Fruit fly (Drosophila melanogaster): ENCODE results near the gene CG15628.

The CG15628 gene

DNA sequence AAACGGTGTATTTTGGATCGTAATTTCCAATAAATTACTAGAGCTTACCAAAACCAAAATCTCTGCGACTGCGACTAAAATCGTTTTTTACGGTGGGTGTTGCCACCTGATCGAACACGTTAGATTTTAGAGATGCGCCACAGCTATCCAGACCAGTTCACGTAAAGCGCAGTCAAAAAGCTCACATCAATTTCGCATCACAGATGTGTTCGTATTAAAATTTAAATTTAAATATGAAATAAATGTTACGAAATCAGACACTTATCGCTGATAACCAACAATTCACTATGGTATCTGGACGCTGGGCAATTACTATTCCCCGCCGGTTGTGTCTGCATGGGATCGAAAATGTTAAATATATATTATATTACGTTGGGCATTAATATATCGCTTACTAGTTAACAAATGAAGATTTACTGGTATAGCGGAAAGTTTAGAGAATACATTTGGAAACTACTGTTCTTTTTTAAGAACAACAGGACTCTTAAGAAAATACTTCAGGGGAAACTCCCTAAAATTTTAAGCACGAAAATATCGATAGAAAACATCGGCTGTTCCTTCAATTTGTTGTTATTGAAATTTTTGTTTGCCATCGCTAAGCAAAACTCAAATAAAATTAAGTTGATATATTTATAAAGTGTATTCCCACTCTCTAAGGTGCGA, 25.7 kb downstream of the CG15628 start, which contains the start of the genes mxt and CG11927 (continued):
- TF ChIP-seq CG1602 (GFP tag; optimal IDR thresholded peaks at IDR 0.05) (peak; percentile 43), zfh2 (GFP tag; optimal IDR thresholded peaks at IDR 0.05) (peak; percentile 65), ato (GFP tag; IDR thresholded peaks at IDR 0.05; ENCODE audit: partially characterized antibody) (peak; percentile 58; the same call in 1 of the 2 replicates), CG34422 (GFP tag; IDR thresholded peaks at IDR 0.05) (peak; percentile 44; the same call in 1 of the 3 replicates), bab2 (GFP tag; optimal IDR thresholded peaks at IDR 0.05) (peak; percentile 38), trh (GFP tag; optimal IDR thresholded peaks at IDR 0.05) (no peak), CG18619 (GFP tag; optimal IDR thresholded peaks at IDR 0.05) (peak; percentile 38), CG4424 (GFP tag; optimal IDR thresholded peaks at IDR 0.05) (peak; percentile 57), Hr39 (optimal IDR thresholded peaks at IDR 0.05) (no peak), Pdp1 (GFP tag; optimal IDR thresholded peaks at IDR 0.05) (peak in 1 of 2 experiments; percentile 30), Fer1 (GFP tag; optimal IDR thresholded peaks at IDR 0.05) (no peak), kah (GFP tag; optimal IDR thresholded peaks at IDR 0.05) (no peak), Atf6 (GFP tag; IDR thresholded peaks at IDR 0.05) (no peak), GATAe (GFP tag; conservative IDR thresholded peaks at IDR 0.05) (no peak), dm (GFP tag; optimal IDR thresholded peaks at IDR 0.05) (no peak), cato (GFP tag; optimal IDR thresholded peaks at IDR 0.05; ENCODE audit: borderline replicate concordance) (no peak), hkb (optimal IDR thresholded peaks at IDR 0.05) (no peak), hkb (GFP tag; IDR thresholded peaks at IDR 0.05) (no peak), E2f1 (GFP tag; IDR thresholded peaks at IDR 0.05) (no peak), CTCF (GFP tag; optimal IDR thresholded peaks at IDR 0.05) (peak; percentile 4), CG17912 (GFP tag; optimal IDR thresholded peaks at IDR 0.05) (no peak), ewg (GFP tag; optimal IDR thresholded peaks at IDR 0.05) (no peak), CG10366 (GFP tag; IDR thresholded peaks at IDR 0.05) (peak; percentile 59), Kr (GFP tag; optimal IDR thresholded peaks at IDR 0.05) (no peak), Eip74EF (GFP tag; optimal IDR thresholded peaks at IDR 0.05) (no peak), grau (tag; optimal IDR thresholded peaks at IDR 0.05) (peak; percentile 47), CG8089 (GFP tag; optimal IDR thresholded peaks at IDR 0.05) (peak; percentile 15), vfl (GFP tag; optimal IDR thresholded peaks at IDR 0.05) (peak; percentile 8), CG1233 (GFP tag; optimal IDR thresholded peaks at IDR 0.05) (no peak), CkIIα-i1 (GFP tag; IDR thresholded peaks at IDR 0.05) (no peak), CG17568 (GFP tag; optimal IDR thresholded peaks at IDR 0.05) (no peak), Scr (GFP tag; IDR thresholded peaks at IDR 0.05; ENCODE audit: partially characterized antibody) (peak; percentile 92), Deaf1 (tag; optimal IDR thresholded peaks at IDR 0.05) (no peak), CG10147 (GFP tag; optimal IDR thresholded peaks at IDR 0.05) (peak; percentile 24), Bteb2 (GFP tag; optimal IDR thresholded peaks at IDR 0.05) (no peak), CG17359 (tag; optimal IDR thresholded peaks at IDR 0.05) (peak; percentile 8), sr (GFP tag; IDR thresholded peaks at IDR 0.05) (no peak), MBD-R2 (GFP tag; IDR thresholded peaks at IDR 0.05) (peak; percentile 47), ranshi (GFP tag; IDR thresholded peaks at IDR 0.05) (no peak), Gug (GFP tag; IDR thresholded peaks at IDR 0.05) (peak; percentile 83), CG12104 (GFP tag; optimal IDR thresholded peaks at IDR 0.05) (peak; percentile 26), dati (GFP tag; IDR thresholded peaks at IDR 0.05) (no peak), rib (GFP tag; IDR thresholded peaks at IDR 0.05) (no peak), pita (GFP tag; optimal IDR thresholded peaks at IDR 0.05) (no peak), CG9797 (GFP tag; optimal IDR thresholded peaks at IDR 0.05) (no peak), CG32772 (GFP tag; IDR thresholded peaks at IDR 0.05) (0 out of 2 replicates have a peak, but pooled peaks have one; percentile 26), salm (tag; optimal IDR thresholded peaks at IDR 0.05) (no peak), cad (GFP tag; optimal IDR thresholded peaks at IDR 0.05) (no peak), Lim3 (GFP tag; IDR thresholded peaks at IDR 0.05) (no peak), CG17612 (GFP tag; IDR thresholded peaks at IDR 0.05) (no peak), sqz (GFP tag; optimal IDR thresholded peaks at IDR 0.05) (no peak), CG12659 (GFP tag; optimal IDR thresholded peaks at IDR 0.05) (peak; percentile 57)
